Fruit fly (Drosophila melanogaster) whole organism, embryonic: ENCODE measurements around the gene AOX1.
A peak's percentile ranks its signal among the peaks of the same experiment; 100 is the strongest.

ENCODE experiments used
- Abd-B ChIP-seq: fragments of 200-800 bp; sonication (Bioruptor generic); optimal IDR thresholded peaks from 2 replicates; lab custom pipeline; 2018; ENCODE audit warnings: missing biosample characterization, mild to moderate bottlenecking, missing genetic modification characterization, moderate library complexity
- Asciz ChIP-seq: fragments of 200-800 bp; sonication (Bioruptor generic); optimal IDR thresholded peaks from 2 replicates; lab custom pipeline; 2017; ENCODE audit warnings: missing biosample characterization, mild to moderate bottlenecking, missing genetic modification characterization, missing genetic modification reagents
- Atf-2 ChIP-seq: fragments of 200-800 bp; sonication (Bioruptor generic); optimal IDR thresholded peaks from 2 replicates; lab custom pipeline; 2016; ENCODE audit warnings: missing biosample characterization, missing genetic modification characterization
- BEAF-32 ChIP-seq: fragments of 200-800 bp; sonication (Bioruptor generic); optimal IDR thresholded peaks from 3 replicates; lab custom pipeline; 2017; ENCODE audit warnings: missing biosample characterization, missing genetic modification characterization, mild to moderate bottlenecking, moderate library complexity, missing genetic modification reagents
- CG10267 ChIP-seq: fragments of 200-800 bp; sonication (Bioruptor generic); optimal IDR thresholded peaks from 2 replicates; lab custom pipeline; 2018; ENCODE audit warnings: missing biosample characterization, mild to moderate bottlenecking, missing genetic modification characterization, moderate library complexity
- CG10959 ChIP-seq: fragments of 200-800 bp; sonication (Bioruptor generic); IDR thresholded peaks from 2 replicates; pipeline ENCODE4 v1.3.6; 2022; ENCODE audit warnings: missing biosample characterization, missing genetic modification characterization
- CG11695 ChIP-seq: fragments of 200-800 bp; sonication (Bioruptor generic); IDR thresholded peaks from 3 replicates; pipeline ENCODE4 v1.3.6; 2022; ENCODE audit warnings: missing biosample characterization, missing genetic modification characterization
- CG1233 ChIP-seq: fragments of 200-800 bp; sonication (Bioruptor generic); optimal IDR thresholded peaks from 4 replicates; lab custom pipeline; 2018; ENCODE audit warnings: missing biosample characterization, mild to moderate bottlenecking, missing genetic modification characterization
- CG14710 ChIP-seq: fragments of 200-800 bp; sonication (Bioruptor generic); optimal IDR thresholded peaks from 3 replicates; lab custom pipeline; 2019; ENCODE audit warnings: missing biosample characterization, mild to moderate bottlenecking, missing genetic modification characterization, moderate library complexity
- CG15479 ChIP-seq: fragments of 200-800 bp; sonication (Bioruptor generic); optimal IDR thresholded peaks from 3 replicates; lab custom pipeline; 2019; ENCODE audit warnings: missing biosample characterization, mild to moderate bottlenecking, missing genetic modification characterization, moderate library complexity
- CG1603 ChIP-seq: fragments of 200-800 bp; sonication (Bioruptor generic); optimal IDR thresholded peaks from 2 replicates; lab custom pipeline; 2019; ENCODE audit warnings: missing biosample characterization, mild to moderate bottlenecking, missing genetic modification characterization, moderate library complexity
- CG17829 ChIP-seq: fragments of 200-800 bp; optimal IDR thresholded peaks from 2 replicates; lab custom pipeline; 2019; ENCODE audit warnings: missing biosample characterization, mild to moderate bottlenecking, missing genetic modification characterization, moderate library complexity
- CG18262 ChIP-seq: fragments of 200-800 bp; optimal IDR thresholded peaks from 3 replicates; lab custom pipeline; 2019; ENCODE audit warnings: missing biosample characterization, mild to moderate bottlenecking, missing genetic modification characterization, moderate library complexity
- CG30403 ChIP-seq: fragments of 200-800 bp; sonication (Bioruptor generic); optimal IDR thresholded peaks from 3 replicates; lab custom pipeline; 2016; ENCODE audit warnings: missing biosample characterization, missing genetic modification characterization
- CG31388 ChIP-seq: fragments of 200-800 bp; sonication (Bioruptor generic); optimal IDR thresholded peaks from 2 replicates; lab custom pipeline; 2016; ENCODE audit warnings: missing biosample characterization, missing genetic modification characterization
- CG3995 ChIP-seq: fragments of 200-800 bp; sonication (Bioruptor generic); optimal IDR thresholded peaks from 3 replicates; lab custom pipeline; 2016; ENCODE audit warnings: missing biosample characterization, missing genetic modification characterization
- CG42726 ChIP-seq: fragments of 200-800 bp; sonication (Bioruptor generic); IDR thresholded peaks from 2 replicates; pipeline ENCODE4 v1.3.6; 2022; ENCODE audit warnings: missing biosample characterization, missing genetic modification characterization; ENCODE audit not compliant: partially characterized antibody
- CG4360 ChIP-seq: fragments of 200-800 bp; sonication (Bioruptor generic); IDR thresholded peaks from 2 replicates; pipeline ENCODE4 v1.3.6; 2022; ENCODE audit warnings: missing biosample characterization, missing genetic modification characterization
- CG4424 ChIP-seq: fragments of 200-800 bp; sonication (Bioruptor generic); optimal IDR thresholded peaks from 3 replicates; lab custom pipeline; 2016; ENCODE audit warnings: missing biosample characterization, missing genetic modification characterization
- CG7271 ChIP-seq: fragments of 200-800 bp; sonication (Bioruptor generic); optimal IDR thresholded peaks from 2 replicates; lab custom pipeline; 2018; ENCODE audit warnings: missing biosample characterization, mild to moderate bottlenecking, missing genetic modification characterization, moderate library complexity
- CG8281 ChIP-seq: fragments of 200-800 bp; sonication (Bioruptor generic); optimal IDR thresholded peaks from 2 replicates; lab custom pipeline; 2018; ENCODE audit warnings: missing biosample characterization, mild to moderate bottlenecking, missing genetic modification characterization, moderate library complexity
- Chrac-16 ChIP-seq: fragments of 200-800 bp; sonication (Bioruptor generic); optimal IDR thresholded peaks from 3 replicates; lab custom pipeline; 2016; ENCODE audit warnings: missing biosample characterization, missing genetic modification characterization
- D19A ChIP-seq: fragments of 200-800 bp; optimal IDR thresholded peaks from 3 replicates; lab custom pipeline; 2019; ENCODE audit warnings: missing biosample characterization, mild to moderate bottlenecking, missing genetic modification characterization, moderate library complexity
- E2f1 ChIP-seq: fragments of 200-800 bp; sonication (Bioruptor generic); IDR thresholded peaks from 2 replicates; pipeline ENCODE4 v1.3.6; 2022; ENCODE audit warnings: missing biosample characterization, missing genetic modification characterization
- Ets65A ChIP-seq: fragments of 200-800 bp; sonication (Bioruptor generic); peaks from one replicate; lab custom pipeline; 2016; ENCODE audit warnings: missing biosample characterization, missing genetic modification characterization
- Hsf ChIP-seq: fragments of 200-800 bp; sonication (Bioruptor generic); optimal IDR thresholded peaks from 3 replicates; lab custom pipeline; 2016; ENCODE audit warnings: missing biosample characterization, missing genetic modification characterization
- Max ChIP-seq: fragments of 200-800 bp; sonication (Bioruptor generic); optimal IDR thresholded peaks from 2 replicates; lab custom pipeline; 2016; ENCODE audit warnings: missing biosample characterization, mild to moderate bottlenecking, missing genetic modification characterization
- Meics ChIP-seq: fragments of 200-800 bp; sonication (Bioruptor generic); optimal IDR thresholded peaks from 2 replicates; lab custom pipeline; 2017; ENCODE audit warnings: missing biosample characterization, mild to moderate bottlenecking, missing genetic modification characterization
- PHDP ChIP-seq: fragments of 200-800 bp; sonication (Bioruptor generic); optimal IDR thresholded peaks from 3 replicates; lab custom pipeline; 2018; ENCODE audit warnings: missing biosample characterization, mild to moderate bottlenecking, missing genetic modification characterization, moderate library complexity
- Tbp ChIP-seq: fragments of >200 bp; optimal IDR thresholded peaks from 2 replicates; lab custom pipeline; 2018; ENCODE audit warnings: missing biosample characterization, missing genetic modification characterization
- abd-A ChIP-seq: fragments of 200-800 bp; sonication (Bioruptor generic); optimal IDR thresholded peaks from 3 replicates; lab custom pipeline; 2019; ENCODE audit warnings: missing biosample characterization, mild to moderate bottlenecking, missing genetic modification characterization, moderate library complexity
- amos ChIP-seq: fragments of 200-800 bp; sonication (Bioruptor generic); IDR thresholded peaks from 2 replicates; pipeline ENCODE4 v1.3.6; 2022; ENCODE audit warnings: missing biosample characterization, missing genetic modification characterization; ENCODE audit not compliant: partially characterized antibody
- bcd ChIP-seq: fragments of 200-800 bp; sonication (Bioruptor generic); optimal IDR thresholded peaks from 2 replicates; lab custom pipeline; 2017; ENCODE audit warnings: missing biosample characterization, mild to moderate bottlenecking, missing genetic modification characterization
- cad ChIP-seq: fragments of >200 bp; optimal IDR thresholded peaks from 2 replicates; lab custom pipeline; 2017; ENCODE audit warnings: missing biosample characterization, missing genetic modification characterization
- danr ChIP-seq: fragments of 200-800 bp; sonication (Bioruptor generic); IDR thresholded peaks from 2 replicates; pipeline ENCODE4 v1.3.6; 2022; ENCODE audit warnings: missing biosample characterization, missing genetic modification characterization
- dmrt99B ChIP-seq: fragments of 200-800 bp; sonication (Bioruptor generic); optimal IDR thresholded peaks from 2 replicates; lab custom pipeline; 2018; ENCODE audit warnings: missing biosample characterization, mild to moderate bottlenecking, missing genetic modification characterization, moderate library complexity
- ewg ChIP-seq: fragments of 200-800 bp; sonication (Bioruptor generic); optimal IDR thresholded peaks from 3 replicates; lab custom pipeline; 2017; ENCODE audit warnings: mild to moderate bottlenecking, missing biosample characterization, missing genetic modification reagents, missing genetic modification characterization
- fd3F ChIP-seq: fragments of 200-800 bp; sonication (Bioruptor generic); optimal IDR thresholded peaks from 2 replicates; lab custom pipeline; 2018; ENCODE audit warnings: missing biosample characterization, mild to moderate bottlenecking, missing genetic modification characterization, moderate library complexity
- gem ChIP-seq: fragments of 200-800 bp; sonication (Bioruptor generic); optimal IDR thresholded peaks from 2 replicates; lab custom pipeline; 2019; ENCODE audit warnings: missing biosample characterization, mild to moderate bottlenecking, missing genetic modification characterization, moderate library complexity
- gt ChIP-seq: fragments of 200-800 bp; sonication (Bioruptor generic); IDR thresholded peaks from 2 replicates; pipeline ENCODE4 v1.3.6; 2022; ENCODE audit warnings: missing biosample characterization, missing genetic modification characterization
- lilli ChIP-seq: fragments of 200-800 bp; sonication (Bioruptor generic); optimal IDR thresholded peaks from 3 replicates; lab custom pipeline; 2016; ENCODE audit warnings: missing biosample characterization, missing genetic modification characterization
- maf-S ChIP-seq: fragments of 200-800 bp; sonication (Bioruptor generic); optimal IDR thresholded peaks from 2 replicates; lab custom pipeline; 2016; ENCODE audit warnings: missing biosample characterization, missing genetic modification characterization
- oc ChIP-seq: fragments of 200-800 bp; sonication (Bioruptor generic); optimal IDR thresholded peaks from 2 replicates; lab custom pipeline; 2018; ENCODE audit warnings: missing biosample characterization, mild to moderate bottlenecking, missing genetic modification characterization, moderate library complexity
- org-1 ChIP-seq: fragments of 200-800 bp; sonication (Bioruptor generic); optimal IDR thresholded peaks from 2 replicates; lab custom pipeline; 2017; ENCODE audit warnings: missing biosample characterization, missing genetic modification characterization
- phol ChIP-seq: fragments of 200-800 bp; sonication (Bioruptor generic); optimal IDR thresholded peaks from 3 replicates; lab custom pipeline; 2018; ENCODE audit warnings: missing biosample characterization, mild to moderate bottlenecking, missing genetic modification characterization, moderate library complexity
- pros ChIP-seq: fragments of 200-800 bp; sonication (Bioruptor generic); optimal IDR thresholded peaks from 3 replicates; lab custom pipeline; 2019; ENCODE audit warnings: missing biosample characterization, mild to moderate bottlenecking, missing genetic modification characterization, moderate library complexity
- repo ChIP-seq: fragments of 200-800 bp; sonication (Bioruptor generic); optimal IDR thresholded peaks from 2 replicates; lab custom pipeline; 2016; ENCODE audit warnings: missing biosample characterization, missing genetic modification characterization
- sim ChIP-seq: fragments of 200-800 bp; sonication (Bioruptor generic); IDR thresholded peaks from 2 replicates; pipeline ENCODE4 v1.3.6; 2022; ENCODE audit warnings: missing biosample characterization, missing genetic modification characterization
- sima ChIP-seq: fragments of 200-800 bp; sonication (Bioruptor generic); optimal IDR thresholded peaks from 2 replicates; lab custom pipeline; 2016; ENCODE audit warnings: missing biosample characterization, missing genetic modification characterization
- stwl ChIP-seq: fragments of 200-800 bp; sonication (Bioruptor generic); optimal IDR thresholded peaks from 3 replicates; lab custom pipeline; 2018; ENCODE audit warnings: missing biosample characterization, mild to moderate bottlenecking, missing genetic modification characterization, moderate library complexity
- trem ChIP-seq: fragments of 200-800 bp; optimal IDR thresholded peaks from 3 replicates; lab custom pipeline; 2019; ENCODE audit warnings: missing biosample characterization, mild to moderate bottlenecking, missing genetic modification characterization, moderate library complexity

The AOX1 gene

dm6 chr3R:15580719-15581118, 43.6 kb upstream of the AOX1 start (continued):
- no peak for TF ChIP-seq org-1 (GFP tag; lab: Kevin White, UChicago)
- no peak for TF ChIP-seq CG1233 (GFP tag; lab: Kevin White, UChicago)
- TF ChIP-seq Meics = no peak
- no peak for TF ChIP-seq ewg (GFP tag; lab: Kevin White, UChicago)
- TF ChIP-seq trem (tag; lab: Kevin White, UChicago) = peak; percentile 3
- TF ChIP-seq amos (GFP tag; lab: Robert Waterston, UW) = no peak
- TF ChIP-seq Hsf (GFP tag; lab: Kevin White, UChicago) = no peak
- peak; percentile 35 for TF ChIP-seq CG14710 (tag; lab: Kevin White, UChicago)
- no peak for TF ChIP-seq lilli
- peak; percentile 55 for TF ChIP-seq oc (tag; lab: Kevin White, UChicago)
- no peak for TF ChIP-seq sima
- TF ChIP-seq danr (GFP tag; lab: Robert Waterston, UW) = no peak
- TF ChIP-seq CG31388 (GFP tag; lab: Kevin White, UChicago) = no peak
- TF ChIP-seq E2f1 = no peak
- TF ChIP-seq CG42726 (GFP tag; lab: Robert Waterston, UW) = no peak
- peak; percentile 2 for TF ChIP-seq Abd-B (GFP tag; lab: Kevin White, UChicago)
- peak; percentile 49 for TF ChIP-seq gem (tag; lab: Kevin White, UChicago)
- TF ChIP-seq Max (GFP tag; lab: Kevin White, UChicago) = no peak
- TF ChIP-seq sim (GFP tag; lab: Robert Waterston, UW) = no peak
- peak; percentile 38 for TF ChIP-seq D19A (tag; lab: Kevin White, UChicago)
- TF ChIP-seq gt (GFP tag; lab: Robert Waterston, UW) = no peak
- no peak for TF ChIP-seq PHDP (tag; lab: Kevin White, UChicago)
- no peak for TF ChIP-seq cad (GFP tag; lab: Kevin White, UChicago)
- no peak for TF ChIP-seq bcd (GFP tag; lab: Kevin White, UChicago)
- TF ChIP-seq CG4424 (GFP tag; lab: Kevin White, UChicago) = peak; percentile 18
- TF ChIP-seq Tbp = no peak
- no peak for TF ChIP-seq stwl (tag; lab: Kevin White, UChicago)
- no peak for TF ChIP-seq maf-S (GFP tag; lab: Kevin White, UChicago)
- TF ChIP-seq BEAF-32 = no peak
- TF ChIP-seq CG17829 (tag; lab: Kevin White, UChicago) = peak; percentile 28
- peak; percentile 2 for TF ChIP-seq dmrt99B (tag; lab: Kevin White, UChicago)
- TF ChIP-seq CG18262 (tag; lab: Kevin White, UChicago) = peak; percentile 64
- TF ChIP-seq Asciz (GFP tag; lab: Kevin White, UChicago) = no peak
- peak; percentile 28 for TF ChIP-seq pros
- TF ChIP-seq CG10959 (GFP tag; lab: Robert Waterston, UW) = no peak
- no peak for TF ChIP-seq Chrac-16 (GFP tag; lab: Kevin White, UChicago)
- TF ChIP-seq CG10267 (tag; lab: Kevin White, UChicago) = peak; percentile 43
- TF ChIP-seq CG4360 (GFP tag; lab: Robert Waterston, UW) = 0 out of 2 replicates have a peak, but pooled peaks have one; percentile 6
- no peak for TF ChIP-seq CG15479 (GFP tag; lab: Kevin White, UChicago)
- TF ChIP-seq CG11695 = 0 out of 3 replicates have a peak, but pooled peaks have one; percentile 32
- no peak for TF ChIP-seq fd3F
- no peak for TF ChIP-seq repo (GFP tag; lab: Kevin White, UChicago)
- TF ChIP-seq Ets65A (GFP tag; lab: Kevin White, UChicago) = peak; percentile 80
- TF ChIP-seq abd-A (tag; lab: Kevin White, UChicago) = no peak
- no peak for TF ChIP-seq Atf-2
- no peak for TF ChIP-seq CG8281 (tag; lab: Kevin White, UChicago)
- TF ChIP-seq CG1603 (tag; lab: Kevin White, UChicago) = peak; percentile 6
- no peak for TF ChIP-seq CG3995
- TF ChIP-seq phol = peak; percentile 44
- TF ChIP-seq CG30403 (GFP tag; lab: Kevin White, UChicago) = peak; percentile 13
- no peak for TF ChIP-seq CG7271 (tag; lab: Kevin White, UChicago)
